Worm (Caenorhabditis elegans): Measurements from ENCODE around the gene Y70G10A.3.

DNA sequence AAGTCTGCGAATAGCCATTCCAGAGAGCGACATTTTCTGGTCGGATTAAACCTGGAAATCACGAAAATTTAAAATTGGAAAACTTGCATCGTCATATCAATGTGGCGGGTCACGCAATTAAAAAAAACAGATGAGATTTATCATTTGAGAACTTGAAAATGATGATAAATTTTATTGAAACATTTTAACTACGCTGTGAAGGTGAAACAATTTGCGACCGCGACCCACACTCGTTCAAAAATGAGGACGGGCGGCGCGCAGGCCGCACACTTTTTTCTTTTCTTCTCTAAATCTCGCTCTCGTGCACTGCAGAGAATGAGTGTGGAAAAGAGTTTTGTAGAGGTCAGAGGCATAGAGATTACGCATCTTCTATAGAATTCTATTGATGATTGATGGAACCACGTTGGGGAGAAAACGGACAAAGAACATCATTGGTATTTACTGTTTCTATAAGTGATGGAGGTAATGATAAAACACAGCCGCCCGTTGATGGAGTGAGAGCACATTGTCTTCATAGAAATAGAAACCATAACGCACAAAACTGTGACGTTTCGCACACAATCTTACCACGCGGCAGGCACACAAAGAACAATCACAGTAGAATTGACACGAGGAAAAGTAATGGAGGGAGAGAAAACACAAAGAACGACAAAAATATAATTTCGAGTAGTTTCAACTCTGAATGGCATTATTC lies 22.2 kb upstream of the Y70G10A.3 start, which contains the start of gene cts-1:
- TF ChIP-seq eor-1 (tag; optimal IDR thresholded peaks at IDR 0.05) (no peak), lin-39 (tag; optimal IDR thresholded peaks at IDR 0.05) (peak; percentile 87), unc-62 (GFP tag; optimal IDR thresholded peaks at IDR 0.05) (peak; percentile 36), mdl-1 (tag; optimal IDR thresholded peaks at IDR 0.05) (peak; percentile 53), ceh-82 (tag; optimal IDR thresholded peaks at IDR 0.05) (no peak)

Measured in whole organism, L3 larva.